Worm (Caenorhabditis elegans): ENCODE results near the gene F13A7.11.

Gene F13A7.11

ce11 chrV:16352282-16352681 is 42.8 kb downstream of the F13A7.11 start (continued):
- TF ChIP-seq mes-2 (tag; optimal IDR thresholded peaks at IDR 0.05; ENCODE audit: poor library complexity, severe bottlenecking) (peak; percentile 16), mxl-3 (GFP tag; optimal IDR thresholded peaks at IDR 0.05) (peak; percentile 37), hlh-11 (tag; optimal IDR thresholded peaks at IDR 0.05) (peak; percentile 79), egl-27 (tag; optimal IDR thresholded peaks at IDR 0.05) (no peak), rbr-2 (tag; optimal IDR thresholded peaks at IDR 0.05) (peak; percentile 9), attf-4 (tag; optimal IDR thresholded peaks at IDR 0.05) (no peak), dve-1 (tag; optimal IDR thresholded peaks at IDR 0.05; ENCODE audit: insufficient read depth) (peak; percentile 59), nhr-41 (GFP tag; IDR thresholded peaks at IDR 0.05) (no peak), unc-62 (GFP tag; optimal IDR thresholded peaks at IDR 0.05 in 1 of 2) (peak in 1 of 2 experiments; percentile 42), unc-62 (tag; optimal IDR thresholded peaks at IDR 0.05) (no peak), dmd-6 (GFP tag; IDR thresholded peaks at IDR 0.05) (peak; percentile 85), lin-29 (GFP tag; IDR thresholded peaks at IDR 0.05) (no peak), lin-38 (GFP tag; IDR thresholded peaks at IDR 0.05) (no peak), nhr-77 (tag; optimal IDR thresholded peaks at IDR 0.05) (peak; percentile 50)

- TF ChIP-seq mdt-29 (GFP tag; IDR thresholded peaks at IDR 0.05): no peak
- no peak for TF ChIP-seq tra-1 (GFP tag; IDR thresholded peaks at IDR 0.05)
- TF ChIP-seq dmd-9 (GFP tag; IDR thresholded peaks at IDR 0.05): no peak
- no peak for TF ChIP-seq T20F7.1 (GFP tag; optimal IDR thresholded peaks at IDR 0.05)
- TF ChIP-seq snpc-4 (tag; optimal IDR thresholded peaks at IDR 0.05): peak; percentile 23
- TF ChIP-seq egl-43 (GFP tag; IDR thresholded peaks at IDR 0.05): no peak
- TF ChIP-seq vab-7 (GFP tag; IDR thresholded peaks at IDR 0.05): no peak
Observed at ce11 chrV:16351757-16352156, 43.3 kb downstream of the F13A7.11 start.

- peak in 1 of 2 experiments; percentile 45 for TF ChIP-seq daf-16 (GFP tag; optimal IDR thresholded peaks at IDR 0.05)
- peak; percentile 87 for TF ChIP-seq daf-16 (tag; optimal IDR thresholded peaks at IDR 0.05)
- TF ChIP-seq R02D3.7 (tag; optimal IDR thresholded peaks at IDR 0.05): no peak
- peak; percentile 64 for TF ChIP-seq nhr-11 (tag; optimal IDR thresholded peaks at IDR 0.05)
- no peak for TF ChIP-seq cey-2 (tag; optimal IDR thresholded peaks at IDR 0.05; ENCODE audit: borderline replicate concordance, insufficient read depth)
- peak; percentile 23 for TF ChIP-seq nhr-77 (tag; optimal IDR thresholded peaks at IDR 0.05)
- no peak for TF ChIP-seq madf-9 (GFP tag; conservative IDR thresholded peaks at IDR 0.05)
- peak; percentile 77 for TF ChIP-seq hmg-1.1 (GFP tag; IDR thresholded peaks at IDR 0.05)
- no peak for TF ChIP-seq ceh-44 (GFP tag; IDR thresholded peaks at IDR 0.05)
- TF ChIP-seq Y75B8A.6 (GFP tag; IDR thresholded peaks at IDR 0.05): no peak
- TF ChIP-seq lim-7 (GFP tag; IDR thresholded peaks at IDR 0.05): no peak
- TF ChIP-seq mdt-29 (GFP tag; IDR thresholded peaks at IDR 0.05): no peak
- no peak for TF ChIP-seq daf-8 (GFP tag; IDR thresholded peaks at IDR 0.05)
- no peak for TF ChIP-seq snpc-1.2 (GFP tag; IDR thresholded peaks at IDR 0.05)
- TF ChIP-seq zag-1 (tag; optimal IDR thresholded peaks at IDR 0.05): no peak
- TF ChIP-seq mxl-2 (GFP tag; conservative IDR thresholded peaks at IDR 0.05): no peak
- 0 out of 2 replicates have a peak, but pooled peaks have one; percentile 13 for TF ChIP-seq T26A8.4 (GFP tag; IDR thresholded peaks at IDR 0.05)
- TF ChIP-seq mep-1 (tag; optimal IDR thresholded peaks at IDR 0.05): peak; percentile 45
- peak in 1 of 2 experiments; percentile 99 for TF ChIP-seq unc-62 (GFP tag; optimal IDR thresholded peaks at IDR 0.05 in 1 of 2)
- no peak for TF ChIP-seq unc-62 (tag; optimal IDR thresholded peaks at IDR 0.05)
- TF ChIP-seq nhr-28 (tag; optimal IDR thresholded peaks at IDR 0.05): peak; percentile 72
- TF ChIP-seq mdl-1 (tag; optimal IDR thresholded peaks at IDR 0.05): peak; percentile 9 to 75
- peak; percentile 66 for TF ChIP-seq rbr-2 (tag; optimal IDR thresholded peaks at IDR 0.05)
- peak; percentile 78 for TF ChIP-seq dmd-6 (GFP tag; IDR thresholded peaks at IDR 0.05)
- TF ChIP-seq pqm-1 (tag; optimal IDR thresholded peaks at IDR 0.05): peak; percentile 42
- TF ChIP-seq lin-15B (tag; optimal IDR thresholded peaks at IDR 0.05): no peak
- peak in 1 of 2 experiments; percentile 39 for TF ChIP-seq hif-1 (tag; optimal IDR thresholded peaks at IDR 0.05)
- peak; percentile 87 for TF ChIP-seq hlh-11 (tag; optimal IDR thresholded peaks at IDR 0.05)
- TF ChIP-seq egl-43 (GFP tag; IDR thresholded peaks at IDR 0.05): no peak
- peak; percentile 5 for TF ChIP-seq nhr-102 (tag; optimal IDR thresholded peaks at IDR 0.05)
- peak; percentile 84 for TF ChIP-seq mxl-3 (GFP tag; optimal IDR thresholded peaks at IDR 0.05)
- no peak for TF ChIP-seq dmd-9 (GFP tag; IDR thresholded peaks at IDR 0.05)
- TF ChIP-seq saeg-2 (GFP tag; IDR thresholded peaks at IDR 0.05): no peak
- peak; percentile 62 for TF ChIP-seq dve-1 (tag; optimal IDR thresholded peaks at IDR 0.05; ENCODE audit: insufficient read depth)
- TF ChIP-seq nhr-48 (tag; optimal IDR thresholded peaks at IDR 0.05): peak; percentile 19
- TF ChIP-seq ztf-11 (tag; optimal IDR thresholded peaks at IDR 0.05): no peak
Observed at ce11 chrV:16350775-16351378, 44.2 kb downstream of the F13A7.11 start.
